Fruit fly (Drosophila melanogaster) whole organism, pupa: ENCODE data around the gene CG31221.

Experiments
- CG12605 ChIP-seq: fragments of 200-800 bp; sonication (Bioruptor generic); IDR thresholded peaks from 2 replicates; pipeline ENCODE4 v1.3.6; 2022; ENCODE audit warnings: missing biosample characterization, missing genetic modification characterization
- CG13204 ChIP-seq: fragments of 200-800 bp; sonication (Bioruptor generic); optimal IDR thresholded peaks from 2 replicates; lab custom pipeline; 2018; ENCODE audit warnings: missing biosample characterization, mild to moderate bottlenecking, missing genetic modification characterization, moderate library complexity
- CG17806 ChIP-seq: fragments of 200-800 bp; sonication (Bioruptor generic); optimal IDR thresholded peaks from 2 replicates; lab custom pipeline; 2018; ENCODE audit warnings: missing biosample characterization, mild to moderate bottlenecking, missing genetic modification characterization, moderate library complexity
- CG9948 ChIP-seq: fragments of 200-800 bp; sonication (Bioruptor generic); optimal IDR thresholded peaks from 2 replicates; lab custom pipeline; 2018; ENCODE audit warnings: missing biosample characterization, mild to moderate bottlenecking, missing genetic modification characterization, moderate library complexity
- Pif1B ChIP-seq: fragments of 200-800 bp; sonication (Bioruptor generic); optimal IDR thresholded peaks from 3 replicates; lab custom pipeline; 2016; ENCODE audit warnings: missing biosample characterization, missing genetic modification characterization
- rn ChIP-seq: fragments of 200-800 bp; sonication (Bioruptor generic); IDR thresholded peaks from 2 replicates; pipeline ENCODE4 v1.3.6; 2022; ENCODE audit warnings: missing biosample characterization, missing genetic modification characterization

- TF ChIP-seq CG12605 (GFP tag; lab: Robert Waterston, UW) (no peak), CG9948 (no peak), CG17806 (no peak), CG13204 (GFP tag; lab: Kevin White, UChicago) (no peak), rn (no peak), Pif1B (GFP tag; lab: Kevin White, UChicago) (no peak)
These were observed 90.7 kb downstream of the CG31221 start for dm6 chr3R:19503058-19503682.
